Worm (Caenorhabditis elegans) whole organism, L3 larva: ENCODE results near the gene chat-1.

Experiments used
- R02D3.7 ChIP-seq: fragments of 150-350 bp; optimal IDR thresholded peaks from 2 replicates; lab custom pipeline; 2014; ENCODE audit warnings: missing biosample characterization, missing genetic modification characterization
- ZK546.5 ChIP-seq: sonication (generic microtip); optimal IDR thresholded peaks from 2 replicates; lab custom pipeline; 2017; ENCODE audit warnings: missing biosample characterization, missing genetic modification characterization
- aly-2 ChIP-seq: fragments of 150-350 bp; optimal IDR thresholded peaks from 2 replicates; lab custom pipeline; 2014; ENCODE audit warnings: missing biosample characterization, missing genetic modification characterization
- ama-1 ChIP-seq: fragments of 150-350 bp; optimal IDR thresholded peaks from 2 replicates; lab custom pipeline; 2018
- ceh-16 ChIP-seq: sonication (generic microtip); optimal IDR thresholded peaks from 2 replicates; lab custom pipeline; 2017; ENCODE audit warnings: missing biosample characterization, missing genetic modification characterization
- ceh-28 ChIP-seq: fragments of 150-350 bp; optimal IDR thresholded peaks from 2 replicates; lab custom pipeline; 2014; ENCODE audit warnings: missing biosample characterization, missing genetic modification reagents, missing genetic modification characterization
- ceh-9 ChIP-seq: sonication (generic microtip); optimal IDR thresholded peaks from 2 replicates; lab custom pipeline; 2018; ENCODE audit warnings: missing biosample characterization, missing genetic modification characterization
- egl-5 ChIP-seq: fragments of 150-350 bp; optimal IDR thresholded peaks from 2 replicates; lab custom pipeline; 2017; ENCODE audit warnings: missing biosample characterization, missing genetic modification reagents, missing genetic modification characterization, inconsistent platforms
- elt-1 ChIP-seq: fragments of 150-350 bp; optimal IDR thresholded peaks from 2 replicates; lab custom pipeline; 2014; ENCODE audit warnings: missing biosample characterization, missing genetic modification characterization
- elt-2 ChIP-seq: sonication (generic microtip); optimal IDR thresholded peaks from 2 replicates; lab custom pipeline; 2016; ENCODE audit warnings: missing genetic modification reagents, mild to moderate bottlenecking, missing genetic modification characterization, missing compliant biosample characterization
- elt-3 ChIP-seq, 3 experiments: fragments of 150-350 bp in 1 of 3; sonication (generic microtip) in 2 of 3; optimal IDR thresholded peaks; 2 replicates in 2 of 3; 4 replicates in 1 of 3; lab custom pipeline; 2014 to 2017; ENCODE audit warnings: missing biosample characterization in 3 of 3, missing genetic modification characterization in 3 of 3
- eor-1 ChIP-seq, 2 experiments: fragments of 150-350 bp; optimal IDR thresholded peaks; 2 replicates each; lab custom pipeline; 2014 to 2018; ENCODE audit warnings: missing biosample characterization in 2 of 2, missing genetic modification characterization in 2 of 2
- fkh-10 ChIP-seq: sonication (generic microtip); optimal IDR thresholded peaks from 2 replicates; lab custom pipeline; 2017; ENCODE audit warnings: missing biosample characterization, missing genetic modification reagents, missing genetic modification characterization
- fos-1 ChIP-seq: fragments of 150-350 bp; optimal IDR thresholded peaks from 2 replicates; lab custom pipeline; 2014; ENCODE audit warnings: missing biosample characterization, missing genetic modification characterization
- hmg-11 ChIP-seq: sonication (generic microtip); optimal IDR thresholded peaks from 2 replicates; lab custom pipeline; 2016; ENCODE audit warnings: missing genetic modification characterization, missing compliant biosample characterization
- jun-1 ChIP-seq: fragments of 150-350 bp; optimal IDR thresholded peaks from 2 replicates; lab custom pipeline; 2014; ENCODE audit warnings: missing biosample characterization, missing genetic modification reagents, missing genetic modification characterization
- lin-15B ChIP-seq: fragments of 150-350 bp; optimal IDR thresholded peaks from 2 replicates; lab custom pipeline; 2014; ENCODE audit warnings: missing biosample characterization, missing genetic modification characterization
- lin-39 ChIP-seq: fragments of 150-350 bp; optimal IDR thresholded peaks from 2 replicates; lab custom pipeline; 2018; ENCODE audit warnings: missing biosample characterization, missing genetic modification reagents, missing genetic modification characterization
- lsy-12 ChIP-seq: sonication (generic microtip); optimal IDR thresholded peaks from 2 replicates; lab custom pipeline; 2016; ENCODE audit warnings: mild to moderate bottlenecking, missing genetic modification characterization, missing compliant biosample characterization
- mdl-1 ChIP-seq: fragments of 150-350 bp; optimal IDR thresholded peaks from 2 replicates; lab custom pipeline; 2014; ENCODE audit warnings: missing biosample characterization, missing genetic modification characterization
- mml-1 ChIP-seq: fragments of 150-350 bp; sonication (generic microtip); optimal IDR thresholded peaks from 3 replicates; lab custom pipeline; 2014; ENCODE audit warnings: missing biosample characterization, missing genetic modification characterization
- nfya-1 ChIP-seq: sonication (generic microtip); optimal IDR thresholded peaks from 2 replicates; lab custom pipeline; 2017; ENCODE audit warnings: missing genetic modification characterization, mild to moderate bottlenecking, missing compliant biosample characterization, antibody characterized with exemption, moderate library complexity; ENCODE audit not compliant: insufficient read depth
- nhr-11 ChIP-seq: fragments of 150-350 bp; optimal IDR thresholded peaks from 2 replicates; lab custom pipeline; 2014; ENCODE audit warnings: missing biosample characterization, missing genetic modification characterization
- nhr-12 ChIP-seq: fragments of 150-350 bp; optimal IDR thresholded peaks from 2 replicates; lab custom pipeline; 2014; ENCODE audit warnings: missing biosample characterization, missing genetic modification characterization
- nhr-23 ChIP-seq: fragments of 150-350 bp; optimal IDR thresholded peaks from 2 replicates; lab custom pipeline; 2014; ENCODE audit warnings: missing biosample characterization, missing genetic modification reagents, missing genetic modification characterization
- nhr-237 ChIP-seq: fragments of 150-350 bp; optimal IDR thresholded peaks from 2 replicates; lab custom pipeline; 2014; ENCODE audit warnings: missing biosample characterization, missing genetic modification characterization
- nhr-25 ChIP-seq: sonication (generic microtip); optimal IDR thresholded peaks from 2 replicates; lab custom pipeline; 2017; ENCODE audit warnings: missing biosample characterization, missing genetic modification characterization
- nhr-28 ChIP-seq: fragments of 150-350 bp; optimal IDR thresholded peaks from 2 replicates; lab custom pipeline; 2014; ENCODE audit warnings: missing biosample characterization, missing genetic modification characterization
- nhr-67 ChIP-seq: fragments of 150-350 bp; optimal IDR thresholded peaks from 2 replicates; lab custom pipeline; 2014; ENCODE audit warnings: missing biosample characterization, missing genetic modification characterization
- nhr-76 ChIP-seq: fragments of 150-350 bp; sonication (generic microtip); optimal IDR thresholded peaks from 5 replicates; lab custom pipeline; 2014; ENCODE audit warnings: missing biosample characterization, missing genetic modification characterization
- nhr-77 ChIP-seq: fragments of 150-350 bp; optimal IDR thresholded peaks from 2 replicates; lab custom pipeline; 2014; ENCODE audit warnings: missing biosample characterization, missing genetic modification characterization
- pha-4 ChIP-seq: fragments of 150-350 bp; optimal IDR thresholded peaks from 2 replicates; lab custom pipeline; 2014; ENCODE audit warnings: missing biosample characterization, missing genetic modification reagents, missing genetic modification characterization
- pqm-1 ChIP-seq: fragments of 150-350 bp; optimal IDR thresholded peaks from 2 replicates; lab custom pipeline; 2017; ENCODE audit warnings: missing biosample characterization, missing genetic modification characterization, inconsistent platforms
- sea-2 ChIP-seq: fragments of 150-350 bp; sonication (generic microtip); optimal IDR thresholded peaks from 4 replicates; lab custom pipeline; 2014; ENCODE audit warnings: missing biosample characterization, missing genetic modification reagents, missing genetic modification characterization
- skn-1 ChIP-seq: fragments of 150-350 bp; optimal IDR thresholded peaks from 2 replicates; lab custom pipeline; 2014; ENCODE audit warnings: missing biosample characterization, missing genetic modification characterization
- snpc-4 ChIP-seq: fragments of 150-350 bp; optimal IDR thresholded peaks from 2 replicates; lab custom pipeline; 2014; ENCODE audit warnings: missing biosample characterization, missing genetic modification characterization
- tbx-2 ChIP-seq: sonication (generic microtip); optimal IDR thresholded peaks from 2 replicates; lab custom pipeline; 2016; ENCODE audit warnings: mild to moderate bottlenecking, missing genetic modification characterization, missing compliant biosample characterization
- unc-39 ChIP-seq: sonication (generic microtip); optimal IDR thresholded peaks from 4 replicates; lab custom pipeline; 2017; ENCODE audit warnings: missing biosample characterization, missing genetic modification characterization
- zag-1 ChIP-seq: fragments of 150-350 bp; optimal IDR thresholded peaks from 2 replicates; lab custom pipeline; 2014; ENCODE audit warnings: missing biosample characterization, missing genetic modification characterization
- ztf-11 ChIP-seq: fragments of 150-350 bp; optimal IDR thresholded peaks from 2 replicates; lab custom pipeline; 2014; ENCODE audit warnings: missing biosample characterization, missing genetic modification characterization
- ztf-4 ChIP-seq: fragments of 150-350 bp; optimal IDR thresholded peaks from 2 replicates; lab custom pipeline; 2014; ENCODE audit warnings: missing biosample characterization, missing genetic modification characterization

The chat-1 gene

ce11 chrIV:4473767-4474166, 26.6 kb downstream of the chat-1 start:
- TF ChIP-seq zag-1 (no peak), nhr-77 (tag; lab: Kevin White, UChicago) (no peak), ztf-4 (tag; lab: Kevin White, UChicago) (no peak), lin-15B (no peak), eor-1 (tag; optimal IDR thresholded peaks at IDR 0.05; lab: Kevin White, UChicago) (no peak), mdl-1 (tag; lab: Kevin White, UChicago) (no peak), nhr-23 (tag; lab: Kevin White, UChicago) (peak; percentile 12), nhr-25 (tag; lab: Kevin White, UChicago) (peak; percentile 14), ceh-9 (tag; lab: Kevin White, UChicago) (no peak), elt-3 (tag; optimal IDR thresholded peaks at IDR 0.05; lab: Kevin White, UChicago) (no peak), jun-1 (tag; lab: Kevin White, UChicago) (no peak), skn-1 (tag; lab: Kevin White, UChicago) (no peak), lin-39 (tag; lab: Kevin White, UChicago) (no peak), sea-2 (no peak), unc-39 (tag; lab: Kevin White, UChicago) (no peak), ama-1 (lab: Kevin White, UChicago) (peak; percentile 83), nhr-67 (tag; lab: Kevin White, UChicago) (no peak), pha-4 (tag; lab: Kevin White, UChicago) (no peak), lsy-12 (tag; lab: Kevin White, UChicago) (peak; percentile 19), elt-2 (peak; percentile 4), nfya-1 (no peak), aly-2 (tag; lab: Kevin White, UChicago) (no peak), egl-5 (tag; lab: Kevin White, UChicago) (no peak), mml-1 (tag; lab: Kevin White, UChicago) (no peak), elt-1 (no peak), ZK546.5 (no peak), ceh-16 (tag; lab: Kevin White, UChicago) (no peak), tbx-2 (tag; lab: Kevin White, UChicago) (no peak), nhr-237 (tag; lab: Kevin White, UChicago) (no peak)

- TF ChIP-seq R02D3.7 (tag; lab: Kevin White, UChicago) (no peak), pha-4 (tag; lab: Kevin White, UChicago) (peak; percentile 58), nhr-76 (tag; lab: Kevin White, UChicago) (no peak), elt-2 (peak; percentile 72), pqm-1 (tag; lab: Kevin White, UChicago) (peak; percentile 40), jun-1 (tag; lab: Kevin White, UChicago) (no peak), fos-1 (no peak), elt-3 (tag; optimal IDR thresholded peaks at IDR 0.05; lab: Kevin White, UChicago) (no peak), nhr-237 (tag; lab: Kevin White, UChicago) (no peak), ama-1 (lab: Kevin White, UChicago) (peak; percentile 3), lin-15B (no peak), ceh-28 (tag; lab: Kevin White, UChicago) (no peak), nhr-67 (tag; lab: Kevin White, UChicago) (no peak), ztf-4 (tag; lab: Kevin White, UChicago) (peak; percentile 14)
Measured at ce11 chrIV:4475362-4476086, 28.4 kb downstream of the chat-1 start.

ce11 chrIV:4477009-4477471, 29.9 kb downstream of the chat-1 start, which contains the start of gene M01H9.3:
Gene M01H9.3 (minus strand): TSS chrIV:4477059.
- TF ChIP-seq pha-4 (tag; lab: Kevin White, UChicago) (peak; percentile 54), nhr-25 (tag; lab: Kevin White, UChicago) (peak; percentile 46), nhr-28 (tag; lab: Kevin White, UChicago) (no peak), ztf-11 (tag; lab: Kevin White, UChicago) (no peak), ceh-16 (tag; lab: Kevin White, UChicago) (no peak), lin-39 (tag; lab: Kevin White, UChicago) (peak; percentile 71), mdl-1 (tag; lab: Kevin White, UChicago) (peak; percentile 63), ceh-28 (tag; lab: Kevin White, UChicago) (no peak), hmg-11 (no peak), nfya-1 (peak; percentile 64), nhr-12 (tag; lab: Kevin White, UChicago) (no peak), unc-39 (tag; lab: Kevin White, UChicago) (no peak), zag-1 (no peak), nhr-77 (tag; lab: Kevin White, UChicago) (no peak), elt-3 (tag; optimal IDR thresholded peaks at IDR 0.05; lab: Kevin White, UChicago) (no peak), nhr-11 (no peak), ZK546.5 (no peak), ceh-9 (tag; lab: Kevin White, UChicago) (no peak), snpc-4 (tag; lab: Kevin White, UChicago) (no peak), nhr-23 (tag; lab: Kevin White, UChicago) (no peak), elt-2 (peak; percentile 59), aly-2 (tag; lab: Kevin White, UChicago) (no peak), lsy-12 (tag; lab: Kevin White, UChicago) (peak; percentile 33), R02D3.7 (tag; lab: Kevin White, UChicago) (no peak), lin-15B (peak; percentile 13), ama-1 (lab: Kevin White, UChicago) (peak; percentile 70), pqm-1 (tag; lab: Kevin White, UChicago) (peak; percentile 41), fos-1 (no peak), fkh-10 (GFP tag; lab: Kevin White, UChicago) (no peak), skn-1 (tag; lab: Kevin White, UChicago) (no peak), egl-5 (tag; lab: Kevin White, UChicago) (no peak)
